Worm (Caenorhabditis elegans) whole organism, early embryonic: ENCODE measurements around the gene dmsr-12.

Experiments used
- B0310.2 ChIP-seq: sonication (generic microtip); optimal IDR thresholded peaks from 2 replicates; lab custom pipeline; 2016; ENCODE audit warnings: mild to moderate bottlenecking, missing genetic modification characterization, missing compliant biosample characterization
- F13C5.2 ChIP-seq: sonication (generic microtip); optimal IDR thresholded peaks from 2 replicates; lab custom pipeline; 2017; ENCODE audit warnings: mild to moderate bottlenecking, missing genetic modification characterization, inconsistent platforms, missing compliant biosample characterization
- aly-1 ChIP-seq: sonication (generic microtip); optimal IDR thresholded peaks from 2 replicates; lab custom pipeline; 2016; ENCODE audit warnings: missing genetic modification characterization, missing compliant biosample characterization
- ama-1 ChIP-seq: fragments of 150-350 bp; optimal IDR thresholded peaks from 2 replicates; lab custom pipeline; 2014
- ceh-13 ChIP-seq: fragments of 200-800 bp; sonication (Bioruptor generic); optimal IDR thresholded peaks from 2 replicates; lab custom pipeline; 2018; ENCODE audit warnings: mild to moderate bottlenecking, missing genetic modification characterization, missing compliant biosample characterization
- ceh-36 ChIP-seq: sonication (generic microtip); optimal IDR thresholded peaks from 2 replicates; lab custom pipeline; 2016; ENCODE audit warnings: missing genetic modification characterization, inconsistent platforms, missing compliant biosample characterization
- flt-1 ChIP-seq: fragments of 200-800 bp; sonication (Bioruptor generic); IDR thresholded peaks from 2 replicates; pipeline ENCODE4 v1.3.6; 2022; ENCODE audit warnings: missing genetic modification characterization, missing compliant biosample characterization
- hmbx-1 ChIP-seq: sonication (generic microtip); optimal IDR thresholded peaks from 2 replicates; lab custom pipeline; 2016; ENCODE audit warnings: mild to moderate bottlenecking, missing genetic modification characterization, missing compliant biosample characterization
- hmg-4 ChIP-seq: fragments of 200-800 bp; sonication (Bioruptor generic); optimal IDR thresholded peaks from 2 replicates; lab custom pipeline; 2018; ENCODE audit warnings: mild to moderate bottlenecking, missing genetic modification characterization, missing compliant biosample characterization
- pes-1 ChIP-seq: fragments of 200-800 bp; sonication (Bioruptor generic); IDR thresholded peaks from 2 replicates; pipeline ENCODE4 v1.3.6; 2022; ENCODE audit warnings: missing genetic modification reagents, missing genetic modification characterization, missing compliant biosample characterization
- scrt-1 ChIP-seq: fragments of 200-800 bp; sonication (Bioruptor generic); IDR thresholded peaks from 2 replicates; pipeline ENCODE4 v1.3.6; 2022; ENCODE audit warnings: missing genetic modification characterization, missing compliant biosample characterization
- sea-1 ChIP-seq: fragments of 200-800 bp; sonication (Bioruptor generic); conservative IDR thresholded peaks from 2 replicates; pipeline ENCODE4 v1.3.6; 2022; ENCODE audit warnings: missing genetic modification characterization, missing compliant biosample characterization

ce11 chrV:6792565-6792964 is 13.7 kb downstream of the dmsr-12 start, which contains the start of gene gck-2:
- TF ChIP-seq ama-1 (lab: Kevin White, UChicago), result no peak
- no peak for TF ChIP-seq hmg-4 (GFP tag; lab: Kevin White, UChicago)
- no peak for TF ChIP-seq F13C5.2
- TF ChIP-seq flt-1 (GFP tag; lab: Robert Waterston, UW), result no peak
- no peak for TF ChIP-seq pes-1 (GFP tag; lab: Robert Waterston, UW)
- no peak for TF ChIP-seq sea-1 (GFP tag; lab: Robert Waterston, UW)
- no peak for TF ChIP-seq aly-1 (tag; lab: Kevin White, UChicago)
- TF ChIP-seq B0310.2 (tag; lab: Kevin White, UChicago), result no peak
- no peak for TF ChIP-seq ceh-36 (tag; lab: Kevin White, UChicago)
- no peak for TF ChIP-seq hmbx-1 (tag; lab: Kevin White, UChicago)
- no peak for TF ChIP-seq scrt-1 (GFP tag; lab: Robert Waterston, UW)
- no peak for TF ChIP-seq ceh-13 (GFP tag; lab: Kevin White, UChicago)
